Worm (Caenorhabditis elegans) whole organism, young adult: ENCODE measurements around the gene lido-11.

Experiments used
- atf-7 ChIP-seq: sonication (generic microtip); optimal IDR thresholded peaks from 2 replicates; lab custom pipeline; 2017; ENCODE audit warnings: mild to moderate bottlenecking, missing genetic modification characterization, missing compliant biosample characterization
- ceh-27 ChIP-seq: fragments of 200-800 bp; sonication (Bioruptor generic); optimal IDR thresholded peaks from 2 replicates; lab custom pipeline; 2018; ENCODE audit warnings: mild to moderate bottlenecking, missing genetic modification characterization, moderate library complexity, missing compliant biosample characterization
- die-1 ChIP-seq: sonication (generic microtip); optimal IDR thresholded peaks from 2 replicates; lab custom pipeline; 2016; ENCODE audit warnings: missing genotype, mild to moderate bottlenecking, missing genetic modification characterization, missing compliant biosample characterization
- him-1 ChIP-seq: sonication (generic microtip); optimal IDR thresholded peaks from 2 replicates; lab custom pipeline; 2016; ENCODE audit warnings: missing genotype, missing genetic modification reagents, missing genetic modification characterization, missing compliant biosample characterization
- pha-4 ChIP-seq: fragments of 150-350 bp; sonication (generic microtip); optimal IDR thresholded peaks from 2 replicates; lab custom pipeline; 2014; ENCODE audit warnings: missing biosample characterization, missing genetic modification reagents, missing genetic modification characterization
- rec-8 ChIP-seq, 2 experiments: sonication (generic microtip); optimal IDR thresholded peaks; 2 replicates each; lab custom pipeline; 2016; ENCODE audit warnings: mild to moderate bottlenecking in 2 of 2, missing genetic modification characterization in 2 of 2, missing genetic modification reagents in 2 of 2, missing genotype in 2 of 2, missing biosample characterization in 1 of 2, missing compliant biosample characterization in 1 of 2, moderate library complexity in 1 of 2
- unc-130 ChIP-seq: sonication (generic microtip); optimal IDR thresholded peaks from 2 replicates; lab custom pipeline; 2016; ENCODE audit warnings: missing genetic modification reagents, missing genetic modification characterization, missing compliant biosample characterization

ce11 chrII:2985446-2985845 is 18.3 kb upstream of the lido-11 start:
- TF ChIP-seq ceh-27 (GFP tag; lab: Kevin White, UChicago) = no peak
- no peak for TF ChIP-seq pha-4 (tag; lab: Kevin White, UChicago)
- no peak for TF ChIP-seq him-1 (tag; lab: Kevin White, UChicago)
- no peak for TF ChIP-seq unc-130 (GFP tag; lab: Kevin White, UChicago)
- TF ChIP-seq rec-8 (tag; optimal IDR thresholded peaks at IDR 0.05; lab: Kevin White, UChicago) = no peak
- no peak for TF ChIP-seq die-1
- no peak for TF ChIP-seq atf-7 (tag; lab: Kevin White, UChicago)
